Worm (Caenorhabditis elegans): ENCODE measurements around the gene F44G4.3.

ce11 chrII:9042059-9042458 lies 44.6 kb upstream of the F44G4.3 start:
- TF ChIP-seq scrt-1 (GFP tag; IDR thresholded peaks at IDR 0.05), result no peak
- TF ChIP-seq tra-4 (tag; optimal IDR thresholded peaks at IDR 0.05), result no peak
- no peak for TF ChIP-seq hnd-1 (tag; optimal IDR thresholded peaks at IDR 0.05)
- no peak for TF ChIP-seq tbx-37 (GFP tag; conservative IDR thresholded peaks at IDR 0.05)
- TF ChIP-seq ama-1 (optimal IDR thresholded peaks at IDR 0.05), result no peak
- TF ChIP-seq sea-1 (GFP tag; conservative IDR thresholded peaks at IDR 0.05), result no peak
- TF ChIP-seq hmg-4 (GFP tag; optimal IDR thresholded peaks at IDR 0.05), result no peak
- TF ChIP-seq hmbx-1 (tag; optimal IDR thresholded peaks at IDR 0.05), result no peak

All from whole organism, early embryonic.